Worm (Caenorhabditis elegans): ENCODE results near the gene dgn-1.

DNA sequence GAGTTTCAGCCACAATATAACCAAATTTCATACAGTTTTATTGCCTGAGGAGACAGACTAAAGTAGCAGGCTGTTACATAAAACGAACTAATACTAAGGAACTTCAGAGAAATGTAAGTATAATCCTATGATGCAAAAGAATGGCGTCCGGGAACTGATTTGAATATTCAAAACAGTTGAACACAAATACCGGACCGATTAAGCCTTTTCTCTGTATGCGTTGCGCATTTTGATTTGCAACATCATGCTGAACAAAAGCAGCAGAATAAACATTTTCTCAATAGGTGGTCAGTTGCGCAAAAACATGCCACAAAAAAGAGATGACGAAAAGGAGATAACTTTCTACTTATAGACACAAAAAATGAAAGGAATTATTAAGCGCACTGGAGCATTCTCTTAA lies 4.8 kb downstream of the dgn-1 start:
- TF ChIP-seq pqm-1 (tag; optimal IDR thresholded peaks at IDR 0.05) (no peak), nhr-237 (tag; optimal IDR thresholded peaks at IDR 0.05) (no peak), nhr-12 (tag; optimal IDR thresholded peaks at IDR 0.05) (no peak)

Data from whole organism, L3 larva.